Worm (Caenorhabditis elegans) whole organism, L4 larva: ENCODE measurements around the gene Y58A7A.2.

Experiments
- F10B5.3 ChIP-seq: sonication (generic microtip); optimal IDR thresholded peaks from 2 replicates; lab custom pipeline; 2016; ENCODE audit warnings: mild to moderate bottlenecking, missing genetic modification characterization, missing compliant biosample characterization
- F37D6.2 ChIP-seq: sonication (generic microtip); optimal IDR thresholded peaks from 2 replicates; lab custom pipeline; 2016; ENCODE audit warnings: mild to moderate bottlenecking, missing genetic modification characterization, missing compliant biosample characterization
- R02D3.7 ChIP-seq: fragments of 150-350 bp; sonication (generic microtip); optimal IDR thresholded peaks from 3 replicates; lab custom pipeline; 2014; ENCODE audit warnings: missing biosample characterization, missing genetic modification characterization
- Y105C5A.15 ChIP-seq: fragments of 200-800 bp; sonication (Bioruptor generic); IDR thresholded peaks from 2 replicates; pipeline ENCODE4 v1.3.6; 2022; ENCODE audit warnings: missing genetic modification characterization, missing compliant biosample characterization
- ZK337.2 ChIP-seq: fragments of 200-800 bp; sonication (Bioruptor generic); IDR thresholded peaks from 2 replicates; pipeline ENCODE4 v1.3.6; 2022; ENCODE audit warnings: missing genetic modification reagents, missing genetic modification characterization, missing compliant biosample characterization
- ZK546.5 ChIP-seq, 2 experiments: sonication (generic microtip); optimal IDR thresholded peaks; 2 replicates each; lab custom pipeline; 2017; ENCODE audit warnings: missing biosample characterization in 2 of 2, missing genetic modification characterization in 2 of 2
- aha-1 ChIP-seq: fragments of 150-350 bp; peaks from one replicate; lab custom pipeline; 2014; ENCODE audit warnings: missing biosample characterization, missing genetic modification characterization
- ama-1 ChIP-seq: fragments of 150-350 bp; optimal IDR thresholded peaks from 2 replicates; lab custom pipeline; 2014; ENCODE audit warnings: inconsistent platforms, mixed read lengths
- arid-1 ChIP-seq: fragments of 200-800 bp; sonication (Bioruptor generic); conservative IDR thresholded peaks from 2 replicates; pipeline ENCODE4 v1.3.6; 2022; ENCODE audit warnings: missing genetic modification reagents, missing genetic modification characterization, missing compliant biosample characterization
- ceh-28 ChIP-seq: fragments of 150-350 bp; optimal IDR thresholded peaks from 2 replicates; lab custom pipeline; 2014; ENCODE audit warnings: missing biosample characterization, missing genetic modification reagents, missing genetic modification characterization
- ceh-44 ChIP-seq: fragments of 200-800 bp; sonication (Bioruptor generic); IDR thresholded peaks from 2 replicates; pipeline ENCODE4 v1.3.6; 2022; ENCODE audit warnings: missing genetic modification reagents, missing genetic modification characterization, missing compliant biosample characterization
- ceh-62 ChIP-seq: sonication (generic microtip); optimal IDR thresholded peaks from 2 replicates; lab custom pipeline; 2017; ENCODE audit warnings: missing biosample characterization, missing genetic modification characterization
- ceh-82 ChIP-seq: sonication (generic microtip); optimal IDR thresholded peaks from 2 replicates; lab custom pipeline; 2017; ENCODE audit warnings: missing biosample characterization, missing genetic modification characterization
- ctbp-1 ChIP-seq: fragments of 200-800 bp; sonication (Bioruptor generic); IDR thresholded peaks from 2 replicates; pipeline ENCODE4 v1.3.6; 2022; ENCODE audit warnings: missing genetic modification reagents, missing genetic modification characterization, missing compliant biosample characterization
- daf-12 ChIP-seq: fragments of 150-350 bp; optimal IDR thresholded peaks from 2 replicates; lab custom pipeline; 2014; ENCODE audit warnings: missing biosample characterization, missing genetic modification reagents, missing genetic modification characterization
- daf-19 ChIP-seq: fragments of 200-800 bp; sonication (Bioruptor generic); conservative IDR thresholded peaks from 2 replicates; pipeline ENCODE4 v1.3.6; 2022; ENCODE audit warnings: missing genetic modification characterization, missing compliant biosample characterization
- dmd-8 ChIP-seq: fragments of 200-800 bp; sonication (Bioruptor generic); IDR thresholded peaks from 2 replicates; pipeline ENCODE4 v1.3.6; 2022; ENCODE audit warnings: missing genetic modification characterization, missing compliant biosample characterization
- dmd-9 ChIP-seq: fragments of 200-800 bp; sonication (Bioruptor generic); IDR thresholded peaks from 2 replicates; pipeline ENCODE4 v1.3.6; 2022; ENCODE audit warnings: missing genetic modification reagents, missing genetic modification characterization, missing compliant biosample characterization
- dpl-1 ChIP-seq: fragments of 150-350 bp; optimal IDR thresholded peaks from 2 replicates; lab custom pipeline; 2014; ENCODE audit warnings: missing biosample characterization, missing genetic modification reagents, missing genetic modification characterization
- dve-1 ChIP-seq: sonication (generic microtip); optimal IDR thresholded peaks from 2 replicates; lab custom pipeline; 2017; ENCODE audit warnings: antibody characterized with exemption, mild to moderate bottlenecking, missing genetic modification characterization, missing compliant biosample characterization; ENCODE audit not compliant: insufficient read depth
- egl-27 ChIP-seq: sonication (generic microtip); optimal IDR thresholded peaks from 3 replicates; lab custom pipeline; 2017; ENCODE audit warnings: missing biosample characterization, missing genetic modification reagents, missing genetic modification characterization
- gei-8 ChIP-seq: fragments of 200-800 bp; sonication (Bioruptor generic); optimal IDR thresholded peaks from 2 replicates; lab custom pipeline; 2018; ENCODE audit warnings: mild to moderate bottlenecking, missing genetic modification characterization, missing compliant biosample characterization
- hif-1 ChIP-seq, 2 experiments: sonication (generic microtip); optimal IDR thresholded peaks; 2 replicates each; lab custom pipeline; 2016 to 2017; ENCODE audit warnings: missing compliant biosample characterization in 2 of 2, missing genetic modification characterization in 2 of 2, missing genetic modification reagents in 2 of 2, missing genotype in 2 of 2, mild to moderate bottlenecking in 1 of 2
- hlh-11 ChIP-seq: fragments of 200-800 bp; sonication (Bioruptor generic); optimal IDR thresholded peaks from 2 replicates; lab custom pipeline; 2018; ENCODE audit warnings: mild to moderate bottlenecking, missing genetic modification characterization, missing compliant biosample characterization
- hlh-30 ChIP-seq: sonication (generic microtip); optimal IDR thresholded peaks from 2 replicates; lab custom pipeline; 2017; ENCODE audit warnings: antibody characterized with exemption, mild to moderate bottlenecking, missing genetic modification characterization, missing compliant biosample characterization; ENCODE audit not compliant: insufficient read depth
- jun-1 ChIP-seq: fragments of 150-350 bp; optimal IDR thresholded peaks from 2 replicates; lab custom pipeline; 2014; ENCODE audit warnings: missing biosample characterization, missing genetic modification reagents, missing genetic modification characterization
- lin-15B ChIP-seq: fragments of 150-350 bp; sonication (generic microtip); optimal IDR thresholded peaks from 3 replicates; lab custom pipeline; 2014; ENCODE audit warnings: missing biosample characterization, missing genetic modification characterization
- lin-38 ChIP-seq: fragments of 200-800 bp; sonication (Bioruptor generic); IDR thresholded peaks from 2 replicates; pipeline ENCODE4 v1.3.6; 2022; ENCODE audit warnings: missing genetic modification reagents, missing genetic modification characterization, missing compliant biosample characterization
- lir-3 ChIP-seq: sonication (generic microtip); optimal IDR thresholded peaks from 2 replicates; lab custom pipeline; 2016; ENCODE audit warnings: mild to moderate bottlenecking, missing genetic modification characterization, missing compliant biosample characterization
- lsy-2 ChIP-seq, 2 experiments: fragments of 150-350 bp in 1 of 2; sonication (generic microtip) in 1 of 2; optimal IDR thresholded peaks; 2 replicates each; lab custom pipeline; 2014 to 2017; ENCODE audit warnings: missing biosample characterization in 2 of 2, missing genetic modification characterization in 2 of 2
- mep-1 ChIP-seq: fragments of 150-350 bp; sonication (generic microtip); optimal IDR thresholded peaks from 3 replicates; lab custom pipeline; 2014; ENCODE audit warnings: missing biosample characterization, missing genetic modification characterization
- mxl-2 ChIP-seq: fragments of 200-800 bp; sonication (Bioruptor generic); conservative IDR thresholded peaks from 2 replicates; pipeline ENCODE4 v1.3.6; 2022; ENCODE audit warnings: missing genetic modification reagents, missing genetic modification characterization, missing compliant biosample characterization
- nhr-42 ChIP-seq: fragments of 200-800 bp; sonication (Bioruptor generic); IDR thresholded peaks from 2 replicates; pipeline ENCODE4 v1.3.6; 2022; ENCODE audit warnings: missing genetic modification characterization, missing compliant biosample characterization
- nhr-6 ChIP-seq: fragments of 150-350 bp; optimal IDR thresholded peaks from 2 replicates; lab custom pipeline; 2014; ENCODE audit warnings: missing biosample characterization, missing genetic modification characterization
- nhr-76 ChIP-seq: fragments of 150-350 bp; optimal IDR thresholded peaks from 2 replicates; lab custom pipeline; 2014; ENCODE audit warnings: missing biosample characterization, missing genetic modification characterization
- set-16 ChIP-seq: fragments of 200-800 bp; sonication (Bioruptor generic); IDR thresholded peaks from 2 replicates; pipeline ENCODE4 v1.3.6; 2022; ENCODE audit warnings: missing genetic modification reagents, missing genetic modification characterization, missing compliant biosample characterization
- spr-1 ChIP-seq: sonication (generic microtip); optimal IDR thresholded peaks from 2 replicates; lab custom pipeline; 2016; ENCODE audit warnings: mild to moderate bottlenecking, missing genetic modification characterization, missing compliant biosample characterization
- spr-3 ChIP-seq: fragments of 200-800 bp; sonication (Bioruptor generic); optimal IDR thresholded peaks from 2 replicates; lab custom pipeline; 2018; ENCODE audit warnings: mild to moderate bottlenecking, missing genetic modification characterization, missing compliant biosample characterization
- tag-97 ChIP-seq: fragments of 200-800 bp; sonication (Bioruptor generic); IDR thresholded peaks from 2 replicates; pipeline ENCODE4 v1.3.6; 2022; ENCODE audit warnings: missing genetic modification characterization, missing compliant biosample characterization
- unc-62 ChIP-seq, 3 experiments: fragments of 150-350 bp in 1 of 3; sonication (generic microtip); optimal IDR thresholded peaks in 2 of 3; peaks in 1 of 3; 1 replicate in 1 of 3; 2 replicates in 2 of 3; lab custom pipeline; 2014 to 2017; ENCODE audit warnings: missing biosample characterization in 3 of 3, missing genetic modification characterization in 3 of 3, missing genetic modification reagents in 3 of 3, missing genotype in 1 of 3
- vab-7 ChIP-seq: fragments of 200-800 bp; sonication (Bioruptor generic); IDR thresholded peaks from 2 replicates; pipeline ENCODE4 v1.3.6; 2022; ENCODE audit warnings: missing genetic modification reagents, missing genetic modification characterization, missing compliant biosample characterization
- zip-11 ChIP-seq: fragments of 200-800 bp; sonication (Bioruptor generic); IDR thresholded peaks from 2 replicates; pipeline ENCODE4 v1.3.6; 2022; ENCODE audit warnings: missing genetic modification characterization, missing compliant biosample characterization
- ztf-7 ChIP-seq: fragments of 150-350 bp; optimal IDR thresholded peaks from 2 replicates; lab custom pipeline; 2014; ENCODE audit warnings: missing biosample characterization, missing genetic modification characterization

Y58A7A.2 gene

ce11 chrV:5104934-5105333 lies 33.0 kb upstream of the Y58A7A.2 start, which contains the start of gene srab-2:
Gene srab-2 (minus strand): TSS chrV:5105034.
- no peak for TF ChIP-seq tag-97 (GFP tag; lab: Robert Waterston, UW)
- no peak for TF ChIP-seq hlh-11 (tag; lab: Kevin White, UChicago)
- TF ChIP-seq arid-1 (GFP tag; lab: Robert Waterston, UW), result no peak
- TF ChIP-seq F37D6.2 (tag; lab: Kevin White, UChicago), result no peak
- no peak for TF ChIP-seq ceh-28 (tag; lab: Kevin White, UChicago)
- TF ChIP-seq daf-12 (tag; lab: Kevin White, UChicago), result no peak
- no peak for TF ChIP-seq nhr-6 (tag; lab: Kevin White, UChicago)
- TF ChIP-seq hlh-30 (tag; lab: Kevin White, UChicago), result no peak
- no peak for TF ChIP-seq gei-8 (GFP tag; lab: Kevin White, UChicago)
- no peak for TF ChIP-seq ZK546.5 (tag; optimal IDR thresholded peaks at IDR 0.05; lab: Kevin White, UChicago)
- TF ChIP-seq nhr-76, result no peak
- no peak for TF ChIP-seq unc-62 (GFP tag; optimal IDR thresholded peaks at IDR 0.05 in 1 of 2; lab: Kevin White, UChicago)
- no peak for TF ChIP-seq unc-62 (tag; optimal IDR thresholded peaks at IDR 0.05; lab: Kevin White, UChicago)
- TF ChIP-seq dpl-1, result no peak
- no peak for TF ChIP-seq lin-15B (tag; lab: Kevin White, UChicago)

- TF ChIP-seq ZK337.2 (GFP tag; lab: Robert Waterston, UW) (no peak), lir-3 (tag; lab: Kevin White, UChicago) (no peak), set-16 (no peak), lsy-2 (tag; optimal IDR thresholded peaks at IDR 0.05; lab: Kevin White, UChicago) (no peak), zip-11 (GFP tag; lab: Robert Waterston, UW) (no peak), ceh-82 (tag; lab: Kevin White, UChicago) (no peak), ctbp-1 (GFP tag; lab: Robert Waterston, UW) (no peak), jun-1 (no peak), hif-1 (tag; optimal IDR thresholded peaks at IDR 0.05; lab: Kevin White, UChicago) (no peak), dmd-8 (GFP tag; lab: Robert Waterston, UW) (no peak), ztf-7 (tag; lab: Kevin White, UChicago) (no peak), lin-38 (GFP tag; lab: Robert Waterston, UW) (no peak), dmd-9 (GFP tag; lab: Robert Waterston, UW) (no peak)
- TF ChIP-seq, all 104 proteins: peak for 0
Observed at ce11 chrV:5102017-5102416, 30.0 kb upstream of the Y58A7A.2 start, which contains the start of gene srab-1. Gene srab-1 (minus strand): TSS chrV:5102117.

ce11 chrV:5098925-5099324 lies 26.9 kb upstream of the Y58A7A.2 start, which contains the start of gene unc-46:
Gene unc-46 (minus strand): TSS chrV:5099025.
- TF ChIP-seq unc-62 (GFP tag; optimal IDR thresholded peaks at IDR 0.05 in 1 of 2; lab: Kevin White, UChicago), result peak in 1 of 2 experiments; percentile 61
- no peak for TF ChIP-seq unc-62 (tag; optimal IDR thresholded peaks at IDR 0.05; lab: Kevin White, UChicago)
- no peak for TF ChIP-seq mep-1 (tag; lab: Kevin White, UChicago)

ce11 chrV:5097035-5097434 lies 25.1 kb upstream of the Y58A7A.2 start, which contains the start of gene C04F5.2:
Gene C04F5.2 (minus strand): TSS chrV:5097135.
- TF ChIP-seq spr-1 (no peak), vab-7 (GFP tag; lab: Robert Waterston, UW) (no peak), lin-38 (GFP tag; lab: Robert Waterston, UW) (no peak), aha-1 (tag; lab: Kevin White, UChicago) (no peak), nhr-76 (no peak), ceh-62 (tag; lab: Kevin White, UChicago) (no peak)

ce11 chrV:5090386-5090785 lies 18.4 kb upstream of the Y58A7A.2 start:
- TF ChIP-seq mxl-2 (GFP tag; lab: Robert Waterston, UW), result no peak
- no peak for TF ChIP-seq ZK337.2 (GFP tag; lab: Robert Waterston, UW)
- no peak for TF ChIP-seq Y105C5A.15
- TF ChIP-seq ZK546.5 (tag; optimal IDR thresholded peaks at IDR 0.05; lab: Kevin White, UChicago), result no peak
- TF ChIP-seq dve-1 (tag; lab: Kevin White, UChicago), result no peak
- no peak for TF ChIP-seq nhr-42
- no peak for TF ChIP-seq lir-3 (tag; lab: Kevin White, UChicago)
- no peak for TF ChIP-seq ama-1 (lab: Kevin White, UChicago)
- no peak for TF ChIP-seq daf-19 (GFP tag; lab: Robert Waterston, UW)
- no peak for TF ChIP-seq R02D3.7
- no peak for TF ChIP-seq ceh-44
- TF ChIP-seq mep-1 (tag; lab: Kevin White, UChicago), result no peak
- no peak for TF ChIP-seq nhr-76
- TF ChIP-seq egl-27, result no peak
- TF ChIP-seq ztf-7 (tag; lab: Kevin White, UChicago), result no peak
- no peak for TF ChIP-seq hif-1 (tag; optimal IDR thresholded peaks at IDR 0.05; lab: Kevin White, UChicago)
- no peak for TF ChIP-seq spr-3 (GFP tag; lab: Kevin White, UChicago)
- no peak for TF ChIP-seq F10B5.3 (tag; lab: Kevin White, UChicago)
